Worm (Caenorhabditis elegans): Measurements from ENCODE around the gene dsl-1.

ce11 chrIV:1234780-1235179, 26.9 kb upstream of the dsl-1 start:
- TF ChIP-seq dao-5 (tag; optimal IDR thresholded peaks at IDR 0.05) (no peak), W03F9.2 (tag; optimal IDR thresholded peaks at IDR 0.05) (no peak), him-1 (tag; optimal IDR thresholded peaks at IDR 0.05) (no peak)
